Worm (Caenorhabditis elegans) whole organism, late embryonic: ENCODE data around the gene Y54G2A.40.
A peak's percentile ranks its signal among the peaks of the same experiment; 100 is the strongest.
"Not testable (repeated sequence)": the region's sequence is repeated elsewhere in the genome, so short reads cannot be mapped to it uniquely, and the experiment has no call there.

Experiments used
- C08G9.2 ChIP-seq: sonication (generic microtip); optimal IDR thresholded peaks from 2 replicates; lab custom pipeline; 2016; ENCODE audit warnings: mild to moderate bottlenecking, missing genetic modification characterization, moderate library complexity, missing compliant biosample characterization
- C38D4.7 ChIP-seq: fragments of 200-800 bp; sonication (Bioruptor generic); optimal IDR thresholded peaks from 2 replicates; lab custom pipeline; 2018; ENCODE audit warnings: mild to moderate bottlenecking, missing genetic modification characterization, moderate library complexity, missing compliant biosample characterization
- K09A11.1 ChIP-seq: sonication (generic microtip); optimal IDR thresholded peaks from 2 replicates; lab custom pipeline; 2017; ENCODE audit warnings: antibody characterized with exemption, mild to moderate bottlenecking, missing genetic modification characterization, missing compliant biosample characterization; ENCODE audit not compliant: insufficient read depth
- Y22D7AL.16 ChIP-seq: sonication (generic microtip); optimal IDR thresholded peaks from 2 replicates; lab custom pipeline; 2016; ENCODE audit warnings: missing genetic modification characterization, missing compliant biosample characterization
- ahr-1 ChIP-seq: sonication (generic microtip); optimal IDR thresholded peaks from 2 replicates; lab custom pipeline; 2016; ENCODE audit warnings: missing genetic modification characterization, missing compliant biosample characterization
- ama-1 ChIP-seq: fragments of 150-350 bp; optimal IDR thresholded peaks from 2 replicates; lab custom pipeline; 2014
- ceh-18 ChIP-seq: sonication (generic microtip); optimal IDR thresholded peaks from 2 replicates; lab custom pipeline; 2016; ENCODE audit warnings: missing genetic modification characterization, missing compliant biosample characterization
- ceh-19 ChIP-seq: fragments of 200-800 bp; sonication (Bioruptor generic); optimal IDR thresholded peaks from 2 replicates; lab custom pipeline; 2018; ENCODE audit warnings: mild to moderate bottlenecking, missing genetic modification characterization, missing compliant biosample characterization
- ceh-24 ChIP-seq: sonication (generic microtip); optimal IDR thresholded peaks from 2 replicates; lab custom pipeline; 2016; ENCODE audit warnings: mild to moderate bottlenecking, missing genetic modification characterization, missing compliant biosample characterization
- ceh-30 ChIP-seq: fragments of 150-350 bp; optimal IDR thresholded peaks from 2 replicates; lab custom pipeline; 2014; ENCODE audit warnings: missing biosample characterization, missing genetic modification characterization
- ceh-31 ChIP-seq: sonication (generic microtip); optimal IDR thresholded peaks from 2 replicates; lab custom pipeline; 2016; ENCODE audit warnings: missing genetic modification characterization, missing compliant biosample characterization
- ceh-34 ChIP-seq: sonication (generic microtip); optimal IDR thresholded peaks from 2 replicates; lab custom pipeline; 2016; ENCODE audit warnings: mild to moderate bottlenecking, missing genetic modification characterization, missing compliant biosample characterization
- ceh-48 ChIP-seq: sonication (generic microtip); optimal IDR thresholded peaks from 2 replicates; lab custom pipeline; 2016; ENCODE audit warnings: missing genetic modification characterization, inconsistent platforms, missing compliant biosample characterization
- ceh-6 ChIP-seq: fragments of 200-800 bp; sonication (Bioruptor generic); optimal IDR thresholded peaks from 2 replicates; lab custom pipeline; 2018; ENCODE audit warnings: mild to moderate bottlenecking, missing genetic modification characterization, missing compliant biosample characterization
- che-1 ChIP-seq: sonication (generic microtip); optimal IDR thresholded peaks from 2 replicates; lab custom pipeline; 2016; ENCODE audit warnings: mild to moderate bottlenecking, missing genetic modification characterization, missing compliant biosample characterization
- elt-2 ChIP-seq: sonication (generic microtip); optimal IDR thresholded peaks from 2 replicates; lab custom pipeline; 2016; ENCODE audit warnings: missing genetic modification reagents, missing genetic modification characterization, missing compliant biosample characterization
- elt-4 ChIP-seq: sonication (generic microtip); optimal IDR thresholded peaks from 2 replicates; lab custom pipeline; 2016; ENCODE audit warnings: missing genetic modification characterization, missing compliant biosample characterization
- ets-4 ChIP-seq: sonication (generic microtip); optimal IDR thresholded peaks from 2 replicates; lab custom pipeline; 2016; ENCODE audit warnings: missing genetic modification characterization, missing compliant biosample characterization
- eyg-1 ChIP-seq: sonication (generic microtip); optimal IDR thresholded peaks from 2 replicates; lab custom pipeline; 2016; ENCODE audit warnings: missing genotype, missing genetic modification characterization, missing compliant biosample characterization
- fkh-6 ChIP-seq: sonication (generic microtip); optimal IDR thresholded peaks from 2 replicates; lab custom pipeline; 2016; ENCODE audit warnings: missing genetic modification characterization, missing compliant biosample characterization
- gmeb-2 ChIP-seq: sonication (generic microtip); optimal IDR thresholded peaks from 2 replicates; lab custom pipeline; 2016; ENCODE audit warnings: missing genetic modification characterization, inconsistent platforms, missing compliant biosample characterization
- hlh-15 ChIP-seq: sonication (generic microtip); optimal IDR thresholded peaks from 2 replicates; lab custom pipeline; 2016; ENCODE audit warnings: missing genetic modification characterization, missing compliant biosample characterization
- hlh-30 ChIP-seq: sonication (generic microtip); optimal IDR thresholded peaks from 2 replicates; lab custom pipeline; 2017; ENCODE audit warnings: antibody characterized with exemption, missing genetic modification characterization, missing compliant biosample characterization; ENCODE audit not compliant: insufficient read depth
- hlh-6 ChIP-seq: sonication (generic microtip); optimal IDR thresholded peaks from 2 replicates; lab custom pipeline; 2016; ENCODE audit warnings: missing genotype, missing genetic modification characterization, missing compliant biosample characterization
- madf-2 ChIP-seq: sonication (generic microtip); optimal IDR thresholded peaks from 2 replicates; lab custom pipeline; 2017; ENCODE audit warnings: missing genetic modification characterization, missing compliant biosample characterization
- mec-3 ChIP-seq: sonication (generic microtip); optimal IDR thresholded peaks from 2 replicates; lab custom pipeline; 2016; ENCODE audit warnings: borderline replicate concordance, missing genetic modification characterization, missing compliant biosample characterization
- nhr-232 ChIP-seq: sonication (generic microtip); optimal IDR thresholded peaks from 2 replicates; lab custom pipeline; 2016; ENCODE audit warnings: missing genetic modification characterization, missing compliant biosample characterization
- pag-3 ChIP-seq: sonication (generic microtip); optimal IDR thresholded peaks from 2 replicates; lab custom pipeline; 2016; ENCODE audit warnings: missing compliant biosample characterization, missing genetic modification characterization, borderline replicate concordance
- pat-9 ChIP-seq: fragments of 200-800 bp; sonication (Bioruptor generic); optimal IDR thresholded peaks from 2 replicates; lab custom pipeline; 2018; ENCODE audit warnings: mild to moderate bottlenecking, missing genetic modification characterization, moderate library complexity, missing compliant biosample characterization
- pqm-1 ChIP-seq: sonication (generic microtip); optimal IDR thresholded peaks from 2 replicates; lab custom pipeline; 2016; ENCODE audit warnings: missing genetic modification characterization, missing compliant biosample characterization
- pros-1 ChIP-seq: fragments of 150-350 bp; optimal IDR thresholded peaks from 2 replicates; lab custom pipeline; 2014; ENCODE audit warnings: missing biosample characterization, missing genetic modification reagents, missing genetic modification characterization
- ref-2 ChIP-seq: sonication (generic microtip); optimal IDR thresholded peaks from 2 replicates; lab custom pipeline; 2016; ENCODE audit warnings: missing genetic modification characterization, missing compliant biosample characterization
- sdc-2 ChIP-seq: sonication (generic microtip); optimal IDR thresholded peaks from 2 replicates; lab custom pipeline; 2016; ENCODE audit warnings: missing genotype, missing genetic modification characterization, missing compliant biosample characterization
- sox-2 ChIP-seq: fragments of 200-800 bp; sonication (Bioruptor generic); IDR thresholded peaks from 2 replicates; pipeline ENCODE4 v1.3.6; 2022; ENCODE audit warnings: missing genetic modification reagents, missing genetic modification characterization, missing compliant biosample characterization
- sox-4 ChIP-seq: sonication (generic microtip); optimal IDR thresholded peaks from 2 replicates; lab custom pipeline; 2017; ENCODE audit warnings: mild to moderate bottlenecking, missing genetic modification characterization, inconsistent platforms, missing compliant biosample characterization
- syd-9 ChIP-seq: sonication (generic microtip); optimal IDR thresholded peaks from 2 replicates; lab custom pipeline; 2016; ENCODE audit warnings: mild to moderate bottlenecking, missing genetic modification characterization, moderate library complexity, missing compliant biosample characterization
- tbx-2 ChIP-seq: sonication (generic microtip); optimal IDR thresholded peaks from 2 replicates; lab custom pipeline; 2016; ENCODE audit warnings: missing genetic modification characterization, missing compliant biosample characterization
- tbx-7 ChIP-seq: sonication (generic microtip); optimal IDR thresholded peaks from 2 replicates; lab custom pipeline; 2016; ENCODE audit warnings: missing genotype, missing genetic modification characterization, missing compliant biosample characterization
- ttx-3 ChIP-seq: sonication (generic microtip); optimal IDR thresholded peaks from 2 replicates; lab custom pipeline; 2016; ENCODE audit warnings: missing genetic modification reagents, missing genetic modification characterization, missing compliant biosample characterization
- unc-42 ChIP-seq: sonication (generic microtip); optimal IDR thresholded peaks from 2 replicates; lab custom pipeline; 2016; ENCODE audit warnings: missing genotype, missing genetic modification characterization, missing compliant biosample characterization
- unc-55 ChIP-seq: sonication (generic microtip); optimal IDR thresholded peaks from 2 replicates; lab custom pipeline; 2017; ENCODE audit warnings: missing biosample characterization, missing genetic modification reagents, missing genetic modification characterization
- zip-5 ChIP-seq: sonication (generic microtip); optimal IDR thresholded peaks from 2 replicates; lab custom pipeline; 2016; ENCODE audit warnings: missing genetic modification characterization, missing compliant biosample characterization
- ztf-16 ChIP-seq: sonication (generic microtip); optimal IDR thresholded peaks from 2 replicates; lab custom pipeline; 2017; ENCODE audit warnings: missing genetic modification characterization, missing compliant biosample characterization

Y54G2A.40 gene

DNA sequence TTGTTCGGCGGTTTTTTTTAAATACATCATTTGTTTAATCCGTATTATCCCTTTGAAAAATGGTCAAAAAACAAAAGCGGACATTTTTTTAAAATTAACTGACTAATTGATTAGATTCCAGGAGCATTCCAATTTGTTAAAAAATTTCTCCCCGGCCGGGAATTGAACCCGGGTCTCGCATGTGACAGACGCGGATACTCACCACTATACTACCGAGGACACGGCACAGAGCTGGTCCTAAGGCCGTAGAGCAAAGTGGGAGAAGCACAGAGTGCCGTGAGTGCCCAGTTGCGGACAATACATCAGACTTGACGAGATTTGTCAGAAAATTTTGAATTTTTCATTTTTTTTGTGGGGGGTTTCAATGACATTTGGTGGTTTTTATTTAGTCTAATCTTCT lies 45.3 kb upstream of the Y54G2A.40 start:
- TF ChIP-seq unc-55 (GFP tag; lab: Kevin White, UChicago) (no peak), elt-4 (tag; lab: Kevin White, UChicago) (no peak), nhr-232 (no peak), hlh-30 (tag; lab: Kevin White, UChicago) (peak; percentile 54), pros-1 (tag; lab: Kevin White, UChicago) (no peak), C08G9.2 (tag; lab: Kevin White, UChicago) (peak; percentile 15), ama-1 (lab: Kevin White, UChicago) (no peak), hlh-15 (tag; lab: Kevin White, UChicago) (no peak)

ce11 chrIV:2801558-2801957 lies 44.7 kb upstream of the Y54G2A.40 start, which contains the start of gene Y54G2A.44:
Gene Y54G2A.44 (plus strand): TSS chrIV:2801858.
- TF ChIP-seq madf-2; ref-2 (tag; lab: Kevin White, UChicago); syd-9 (tag; lab: Kevin White, UChicago): not testable (repeated sequence)

DNA sequence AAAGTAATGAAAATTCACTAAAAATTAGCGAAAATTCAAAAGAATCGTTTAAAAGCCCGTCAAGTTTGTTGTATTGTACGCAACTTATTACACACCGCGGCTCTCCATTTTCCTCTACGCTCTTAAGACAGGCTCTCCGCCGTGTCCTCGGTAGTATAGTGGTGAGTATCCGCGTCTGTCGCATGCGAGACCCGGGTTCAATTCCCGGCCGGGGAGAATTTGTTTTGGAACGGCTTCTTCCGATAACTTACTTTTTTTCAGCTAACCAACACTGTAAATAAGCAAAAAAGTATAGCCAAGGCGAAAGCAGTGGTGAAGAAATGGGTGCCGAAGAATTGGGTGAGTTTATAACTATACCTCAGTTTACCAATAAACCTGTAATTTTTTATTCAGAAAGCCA lies 44.1 kb upstream of the Y54G2A.40 start:
- peak; percentile 38 for TF ChIP-seq ceh-6 (GFP tag; lab: Kevin White, UChicago)
- TF ChIP-seq pag-3 (tag; lab: Kevin White, UChicago), result no peak
- TF ChIP-seq tbx-2 (tag; lab: Kevin White, UChicago), result peak; percentile 7
- peak; percentile 32 for TF ChIP-seq C38D4.7 (GFP tag; lab: Kevin White, UChicago)
- peak; percentile 46 for TF ChIP-seq C08G9.2 (tag; lab: Kevin White, UChicago)
- peak; percentile 14 for TF ChIP-seq gmeb-2
- peak; percentile 29 for TF ChIP-seq nhr-232
- TF ChIP-seq che-1 (tag; lab: Kevin White, UChicago), result peak; percentile 4
- no peak for TF ChIP-seq ztf-16 (tag; lab: Kevin White, UChicago)

ce11 chrIV:2803652-2804051 lies 42.6 kb upstream of the Y54G2A.40 start, which contains the start of gene Y54G2A.32:
Gene Y54G2A.32 (plus strand): TSS chrIV:2803952.
- no peak for TF ChIP-seq ztf-16 (tag; lab: Kevin White, UChicago)
- no peak for TF ChIP-seq sdc-2 (tag; lab: Kevin White, UChicago)
- TF ChIP-seq elt-2, result no peak
- no peak for TF ChIP-seq ets-4 (tag; lab: Kevin White, UChicago)
- TF ChIP-seq ceh-31, result no peak
- no peak for TF ChIP-seq ceh-34 (tag; lab: Kevin White, UChicago)
- TF ChIP-seq C08G9.2 (tag; lab: Kevin White, UChicago), result no peak
- TF ChIP-seq ceh-24 (tag; lab: Kevin White, UChicago), result no peak
- TF ChIP-seq ceh-48 (tag; lab: Kevin White, UChicago), result no peak
- no peak for TF ChIP-seq nhr-232
- TF ChIP-seq ceh-19 (GFP tag; lab: Kevin White, UChicago), result no peak
- TF ChIP-seq hlh-6 (tag; lab: Kevin White, UChicago), result no peak

DNA sequence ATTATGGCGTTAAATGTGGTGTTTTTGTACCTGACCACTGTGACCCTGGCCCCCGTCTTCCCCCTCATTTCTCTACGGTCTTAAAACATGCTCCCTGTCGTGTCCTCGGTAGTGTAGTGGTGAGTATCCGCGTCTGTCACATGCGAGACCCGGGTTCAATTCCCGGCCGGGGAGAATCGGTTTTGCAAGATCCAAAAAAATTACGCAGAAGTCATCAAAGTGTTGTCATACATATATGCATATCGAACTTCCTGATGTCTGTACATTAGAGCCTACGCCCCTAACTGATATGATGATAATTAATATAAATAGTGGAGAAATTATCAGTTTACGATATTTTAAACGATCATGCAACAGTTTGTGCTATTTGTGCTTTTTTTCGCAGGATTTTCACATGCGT lies 40.8 kb upstream of the Y54G2A.40 start, which contains the start of gene Y54G2A.45:
Gene Y54G2A.45, plus strand, starts transcription at position 333 of the 400 bp plus-strand sequence.
- TF ChIP-seq ahr-1 (peak; percentile 10), fkh-6 (tag; lab: Kevin White, UChicago) (no peak), ceh-6 (GFP tag; lab: Kevin White, UChicago) (peak; percentile 23), tbx-2 (tag; lab: Kevin White, UChicago) (peak; percentile 44), mec-3 (tag; lab: Kevin White, UChicago) (no peak), unc-42 (tag; lab: Kevin White, UChicago) (no peak), ceh-30 (tag; lab: Kevin White, UChicago) (no peak), syd-9 (tag; lab: Kevin White, UChicago) (no peak), ttx-3 (peak; percentile 37), eyg-1 (tag; lab: Kevin White, UChicago) (no peak), sox-4 (tag; lab: Kevin White, UChicago) (peak; percentile 22), pqm-1 (tag; lab: Kevin White, UChicago) (peak; percentile 43), ceh-18 (tag; lab: Kevin White, UChicago) (peak; percentile 32), pat-9 (tag; lab: Kevin White, UChicago) (peak; percentile 39), pag-3 (tag; lab: Kevin White, UChicago) (no peak), tbx-7 (tag; lab: Kevin White, UChicago) (peak; percentile 26), hlh-6 (tag; lab: Kevin White, UChicago) (no peak), ceh-31 (no peak), ama-1 (lab: Kevin White, UChicago) (no peak), ztf-16 (tag; lab: Kevin White, UChicago) (peak; percentile 43), Y22D7AL.16 (tag; lab: Kevin White, UChicago) (peak; percentile 49), elt-2 (peak; percentile 88), unc-55 (GFP tag; lab: Kevin White, UChicago) (no peak), K09A11.1 (tag; lab: Kevin White, UChicago) (peak; percentile 5), zip-5 (no peak), sox-2 (GFP tag; lab: Robert Waterston, UW) (no peak), hlh-30 (tag; lab: Kevin White, UChicago) (peak; percentile 79)
